Fruit fly (Drosophila melanogaster) whole organism, adult: ENCODE results near the gene Lamtor1.
A peak's percentile ranks its signal among the peaks of the same experiment; 100 is the strongest.

ENCODE experiments used
- CG14711 ChIP-seq: fragments of 200-800 bp; sonication (Bioruptor generic); optimal IDR thresholded peaks from 2 replicates; lab custom pipeline; 2018; ENCODE audit warnings: missing biosample characterization, mild to moderate bottlenecking, missing genetic modification characterization, moderate library complexity
- CG33017 ChIP-seq: fragments of 200-800 bp; sonication (Bioruptor generic); optimal IDR thresholded peaks from 2 replicates; lab custom pipeline; 2018; ENCODE audit warnings: missing biosample characterization, mild to moderate bottlenecking, missing genetic modification characterization, moderate library complexity
- CG5204 ChIP-seq: fragments of 200-800 bp; sonication (Bioruptor generic); optimal IDR thresholded peaks from 2 replicates; lab custom pipeline; 2016; ENCODE audit warnings: missing biosample characterization, missing genetic modification characterization
- Clk ChIP-seq: fragments of 200-800 bp; sonication (Bioruptor generic); optimal IDR thresholded peaks from 2 replicates; lab custom pipeline; 2017; ENCODE audit warnings: missing biosample characterization, missing genetic modification characterization
- cic ChIP-seq: fragments of 200-800 bp; sonication (Bioruptor generic); optimal IDR thresholded peaks from 2 replicates; lab custom pipeline; 2017; ENCODE audit warnings: missing biosample characterization, mild to moderate bottlenecking, missing genetic modification characterization, moderate library complexity
- pad ChIP-seq: fragments of 200-800 bp; sonication (Bioruptor generic); optimal IDR thresholded peaks from 3 replicates; lab custom pipeline; 2017; ENCODE audit warnings: missing biosample characterization, missing genetic modification characterization, mild to moderate bottlenecking, moderate library complexity, missing genetic modification reagents
- toe ChIP-seq: fragments of 200-800 bp; sonication (Bioruptor generic); optimal IDR thresholded peaks from 2 replicates; lab custom pipeline; 2016; ENCODE audit warnings: missing biosample characterization, missing genetic modification characterization

DNA sequence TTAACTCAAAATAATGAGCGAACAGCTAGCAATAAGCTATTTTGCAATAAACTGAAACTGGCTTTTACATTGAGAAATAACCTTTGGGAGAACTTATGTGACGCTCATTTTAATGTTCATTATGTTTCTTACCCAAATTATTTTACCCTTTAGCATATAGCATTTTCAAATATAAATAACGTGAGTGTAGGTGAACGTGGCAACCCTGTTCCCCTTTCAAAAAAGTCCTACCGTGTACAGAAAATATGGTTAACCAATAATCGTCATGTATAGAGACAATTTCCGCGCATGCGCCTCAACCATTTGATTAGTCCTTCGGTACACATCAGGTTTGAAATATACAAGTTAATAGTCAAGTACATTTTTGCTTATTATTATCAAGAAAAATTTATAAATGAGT, 34.8 kb downstream of the Lamtor1 start:
- TF ChIP-seq CG14711 (tag; lab: Kevin White, UChicago): peak; percentile 36
- no peak for TF ChIP-seq cic
- TF ChIP-seq Clk (GFP tag; lab: Kevin White, UChicago): no peak
- no peak for TF ChIP-seq pad
- TF ChIP-seq toe: no peak
- TF ChIP-seq CG5204 (GFP tag; lab: Kevin White, UChicago): no peak
- no peak for TF ChIP-seq CG33017 (tag; lab: Kevin White, UChicago)
